Worm (Caenorhabditis elegans) whole organism, mixed stage, embryonic: Measurements from ENCODE around the gene fbxa-9.

Experiments used
- M03D4.4 ChIP-seq: sonication (generic microtip); optimal IDR thresholded peaks from 2 replicates; lab custom pipeline; 2017; ENCODE audit warnings: mild to moderate bottlenecking, missing genetic modification characterization, missing compliant biosample characterization
- bed-3 ChIP-seq: fragments of 200-800 bp; sonication (Bioruptor generic); optimal IDR thresholded peaks from 3 replicates; lab custom pipeline; 2018; ENCODE audit warnings: mild to moderate bottlenecking, missing genetic modification characterization, moderate library complexity, missing compliant biosample characterization
- blmp-1 ChIP-seq: fragments of 150-350 bp; optimal IDR thresholded peaks from 2 replicates; lab custom pipeline; 2014; ENCODE audit warnings: missing biosample characterization, missing genetic modification characterization
- ceh-39 ChIP-seq: fragments of 150-350 bp; optimal IDR thresholded peaks from 2 replicates; lab custom pipeline; 2014; ENCODE audit warnings: missing biosample characterization, missing genetic modification characterization
- ceh-43 ChIP-seq: fragments of 200-800 bp; sonication (Bioruptor generic); optimal IDR thresholded peaks from 2 replicates; lab custom pipeline; 2018; ENCODE audit warnings: mild to moderate bottlenecking, missing genetic modification characterization, moderate library complexity, missing compliant biosample characterization
- ceh-83 ChIP-seq: fragments of 200-800 bp; sonication (Bioruptor generic); optimal IDR thresholded peaks from 2 replicates; lab custom pipeline; 2018; ENCODE audit warnings: mild to moderate bottlenecking, missing genetic modification characterization, missing compliant biosample characterization
- ces-1 ChIP-seq: fragments of 150-350 bp; optimal IDR thresholded peaks from 2 replicates; lab custom pipeline; 2014; ENCODE audit warnings: missing biosample characterization, missing genetic modification reagents, missing genetic modification characterization
- cnd-1 ChIP-seq: fragments of 200-800 bp; sonication (Bioruptor generic); optimal IDR thresholded peaks from 2 replicates; lab custom pipeline; 2018; ENCODE audit warnings: mild to moderate bottlenecking, missing genetic modification characterization, missing compliant biosample characterization
- drap-1 ChIP-seq: fragments of 200-800 bp; sonication (Bioruptor generic); optimal IDR thresholded peaks from 3 replicates; lab custom pipeline; 2018; ENCODE audit warnings: mild to moderate bottlenecking, missing genetic modification characterization, missing compliant biosample characterization
- elt-1 ChIP-seq: sonication (generic microtip); optimal IDR thresholded peaks from 2 replicates; lab custom pipeline; 2017; ENCODE audit warnings: missing genetic modification characterization, mild to moderate bottlenecking, missing compliant biosample characterization, antibody characterized with exemption, moderate library complexity, borderline replicate concordance; ENCODE audit not compliant: insufficient read depth
- elt-3 ChIP-seq: fragments of 150-350 bp; optimal IDR thresholded peaks from 2 replicates; lab custom pipeline; 2014; ENCODE audit warnings: missing biosample characterization, missing genetic modification characterization
- flh-1 ChIP-seq: fragments of 200-800 bp; sonication (Bioruptor generic); optimal IDR thresholded peaks from 2 replicates; lab custom pipeline; 2018; ENCODE audit warnings: mild to moderate bottlenecking, missing genetic modification characterization, moderate library complexity, missing compliant biosample characterization
- ham-2 ChIP-seq: fragments of 200-800 bp; sonication (Bioruptor generic); optimal IDR thresholded peaks from 2 replicates; lab custom pipeline; 2018; ENCODE audit warnings: mild to moderate bottlenecking, missing genetic modification characterization, missing compliant biosample characterization
- hlh-1 ChIP-seq: fragments of 150-350 bp; optimal IDR thresholded peaks from 2 replicates; lab custom pipeline; 2014; ENCODE audit warnings: missing biosample characterization, missing genetic modification reagents, missing genetic modification characterization
- lin-13 ChIP-seq: fragments of 150-350 bp; optimal IDR thresholded peaks from 2 replicates; lab custom pipeline; 2014; ENCODE audit warnings: missing biosample characterization, missing genetic modification characterization
- lin-32 ChIP-seq: fragments of 200-800 bp; sonication (Bioruptor generic); optimal IDR thresholded peaks from 2 replicates; lab custom pipeline; 2018; ENCODE audit warnings: mild to moderate bottlenecking, missing genetic modification characterization, missing compliant biosample characterization
- lsy-2 ChIP-seq: fragments of 150-350 bp; optimal IDR thresholded peaks from 2 replicates; lab custom pipeline; 2014; ENCODE audit warnings: missing biosample characterization, missing genetic modification characterization
- mab-5 ChIP-seq: fragments of 150-350 bp; optimal IDR thresholded peaks from 2 replicates; lab custom pipeline; 2014; ENCODE audit warnings: missing biosample characterization, missing genetic modification characterization
- mep-1 ChIP-seq: fragments of 150-350 bp; optimal IDR thresholded peaks from 2 replicates; lab custom pipeline; 2017; ENCODE audit warnings: missing biosample characterization, missing genetic modification reagents, missing genetic modification characterization, inconsistent platforms
- mls-2 ChIP-seq: sonication (generic microtip); optimal IDR thresholded peaks from 2 replicates; lab custom pipeline; 2016; ENCODE audit warnings: mild to moderate bottlenecking, missing genetic modification characterization, moderate library complexity, missing compliant biosample characterization
- nhr-12 ChIP-seq: fragments of 150-350 bp; optimal IDR thresholded peaks from 2 replicates; lab custom pipeline; 2014; ENCODE audit warnings: missing biosample characterization, missing genetic modification characterization
- nhr-2 ChIP-seq: fragments of 150-350 bp; optimal IDR thresholded peaks from 2 replicates; lab custom pipeline; 2014; ENCODE audit warnings: missing biosample characterization, missing genetic modification characterization
- nhr-237 ChIP-seq: fragments of 150-350 bp; optimal IDR thresholded peaks from 2 replicates; lab custom pipeline; 2014; ENCODE audit warnings: missing biosample characterization, missing genetic modification characterization
- nhr-28 ChIP-seq: fragments of 150-350 bp; optimal IDR thresholded peaks from 2 replicates; lab custom pipeline; 2014; ENCODE audit warnings: missing biosample characterization, missing genetic modification characterization
- nhr-76 ChIP-seq: sonication (generic microtip); optimal IDR thresholded peaks from 2 replicates; lab custom pipeline; 2017; ENCODE audit warnings: missing biosample characterization, missing genetic modification characterization
- pha-4 ChIP-seq: fragments of 150-350 bp; optimal IDR thresholded peaks from 2 replicates; lab custom pipeline; 2018; ENCODE audit warnings: missing biosample characterization, missing genetic modification reagents, missing genetic modification characterization
- sem-2 ChIP-seq: fragments of 200-800 bp; sonication (Bioruptor generic); optimal IDR thresholded peaks from 2 replicates; lab custom pipeline; 2018; ENCODE audit warnings: mild to moderate bottlenecking, missing genetic modification characterization, missing compliant biosample characterization
- snpc-4 ChIP-seq: fragments of 150-350 bp; optimal IDR thresholded peaks from 2 replicates; lab custom pipeline; 2014; ENCODE audit warnings: missing biosample characterization, missing genetic modification characterization
- sptf-1 ChIP-seq: sonication (generic microtip); optimal IDR thresholded peaks from 2 replicates; lab custom pipeline; 2017; ENCODE audit warnings: mild to moderate bottlenecking, missing genetic modification characterization, moderate library complexity, missing compliant biosample characterization
- tbx-8 ChIP-seq: fragments of 200-800 bp; sonication (Bioruptor generic); optimal IDR thresholded peaks from 2 replicates; lab custom pipeline; 2018; ENCODE audit warnings: mild to moderate bottlenecking, missing genetic modification characterization, moderate library complexity, missing compliant biosample characterization
- unc-120 ChIP-seq: sonication (generic microtip); optimal IDR thresholded peaks from 2 replicates; lab custom pipeline; 2017; ENCODE audit warnings: missing genetic modification characterization, missing compliant biosample characterization; ENCODE audit not compliant: poor library complexity, severe bottlenecking
- unc-39 ChIP-seq: fragments of 150-350 bp; optimal IDR thresholded peaks from 2 replicates; lab custom pipeline; 2014; ENCODE audit warnings: missing biosample characterization, missing genetic modification characterization
- unc-62 ChIP-seq: fragments of 150-350 bp; optimal IDR thresholded peaks from 2 replicates; lab custom pipeline; 2014; ENCODE audit warnings: missing biosample characterization, missing genetic modification reagents, missing genetic modification characterization
- zip-8 ChIP-seq: fragments of 150-350 bp; optimal IDR thresholded peaks from 2 replicates; lab custom pipeline; 2014; ENCODE audit warnings: missing biosample characterization, missing genetic modification characterization
- ztf-11 ChIP-seq: fragments of 150-350 bp; optimal IDR thresholded peaks from 2 replicates; lab custom pipeline; 2014; ENCODE audit warnings: missing biosample characterization, missing genetic modification characterization

fbxa-9 gene

ce11 chrIII:2253027-2253499 is 13.4 kb upstream of the fbxa-9 start, which contains the start of gene fbxa-73:
TSS of gene fbxa-73 (plus strand) at chrIII:2253449.
- TF ChIP-seq bed-3 (GFP tag; lab: Kevin White, UChicago) (no peak), unc-39 (tag; lab: Kevin White, UChicago) (no peak), tbx-8 (GFP tag; lab: Kevin White, UChicago) (no peak), lin-13 (tag; lab: Kevin White, UChicago) (no peak), nhr-76 (tag; lab: Kevin White, UChicago) (no peak)
- TF ChIP-seq, all 35 proteins: peak for 0

ce11 chrIII:2255522-2255921 is 10.9 kb upstream of the fbxa-9 start, which contains the start of gene fbxa-71:
TSS of gene fbxa-71 (plus strand) at chrIII:2255822.
- no peak for TF ChIP-seq ztf-11
- no peak for TF ChIP-seq nhr-12 (tag; lab: Kevin White, UChicago)
- no peak for TF ChIP-seq unc-39 (tag; lab: Kevin White, UChicago)
- TF ChIP-seq nhr-2: no peak
- no peak for TF ChIP-seq bed-3 (GFP tag; lab: Kevin White, UChicago)
- TF ChIP-seq mls-2 (tag; lab: Kevin White, UChicago): no peak
- TF ChIP-seq zip-8: no peak
- TF ChIP-seq nhr-237: no peak
- TF ChIP-seq mep-1: no peak
- TF ChIP-seq pha-4 (tag; lab: Kevin White, UChicago): no peak
- TF ChIP-seq unc-120 (tag; lab: Kevin White, UChicago): no peak
- no peak for TF ChIP-seq ceh-43 (GFP tag; lab: Kevin White, UChicago)
- TF ChIP-seq sptf-1 (tag; lab: Kevin White, UChicago): no peak
- TF ChIP-seq drap-1: no peak
- TF ChIP-seq ceh-83 (GFP tag; lab: Kevin White, UChicago): no peak
- no peak for TF ChIP-seq lin-13 (tag; lab: Kevin White, UChicago)
- no peak for TF ChIP-seq ham-2 (GFP tag; lab: Kevin White, UChicago)
- no peak for TF ChIP-seq elt-3 (tag; lab: Kevin White, UChicago)

- TF ChIP-seq flh-1: no peak
- TF ChIP-seq elt-3 (tag; lab: Kevin White, UChicago): no peak
- no peak for TF ChIP-seq ceh-39
- no peak for TF ChIP-seq ham-2 (GFP tag; lab: Kevin White, UChicago)
- TF ChIP-seq hlh-1 (tag; lab: Kevin White, UChicago): no peak
- no peak for TF ChIP-seq mep-1
- no peak for TF ChIP-seq nhr-76 (tag; lab: Kevin White, UChicago)
- TF ChIP-seq elt-1 (tag; lab: Kevin White, UChicago): no peak
- TF ChIP-seq unc-120 (tag; lab: Kevin White, UChicago): no peak
- TF ChIP-seq lin-32 (GFP tag; lab: Kevin White, UChicago): no peak
- TF ChIP-seq ceh-43 (GFP tag; lab: Kevin White, UChicago): no peak
- TF ChIP-seq bed-3 (GFP tag; lab: Kevin White, UChicago): no peak
- TF ChIP-seq M03D4.4 (tag; lab: Kevin White, UChicago): no peak
- no peak for TF ChIP-seq lsy-2 (tag; lab: Kevin White, UChicago)
- no peak for TF ChIP-seq ces-1
- TF ChIP-seq mls-2 (tag; lab: Kevin White, UChicago): no peak
- no peak for TF ChIP-seq ceh-83 (GFP tag; lab: Kevin White, UChicago)
- no peak for TF ChIP-seq blmp-1 (tag; lab: Kevin White, UChicago)
- TF ChIP-seq pha-4 (tag; lab: Kevin White, UChicago): no peak
- TF ChIP-seq ztf-11: no peak
These were observed 7.6 kb upstream of the fbxa-9 start, which contains the start of gene fbxa-43 for ce11 chrIII:2258863-2259262. TSS of gene fbxa-43 (minus strand) at chrIII:2258963.

- TF ChIP-seq elt-3 (tag; lab: Kevin White, UChicago): no peak
- no peak for TF ChIP-seq ham-2 (GFP tag; lab: Kevin White, UChicago)
- TF ChIP-seq sem-2 (GFP tag; lab: Kevin White, UChicago): no peak
- no peak for TF ChIP-seq snpc-4 (tag; lab: Kevin White, UChicago)
- TF ChIP-seq mls-2 (tag; lab: Kevin White, UChicago): no peak
- TF ChIP-seq nhr-12 (tag; lab: Kevin White, UChicago): no peak
- no peak for TF ChIP-seq mep-1
- no peak for TF ChIP-seq blmp-1 (tag; lab: Kevin White, UChicago)
- no peak for TF ChIP-seq nhr-28
- TF ChIP-seq ztf-11: no peak
- TF ChIP-seq nhr-2: no peak
- TF ChIP-seq zip-8: no peak
- TF ChIP-seq ceh-83 (GFP tag; lab: Kevin White, UChicago): no peak
- no peak for TF ChIP-seq lsy-2 (tag; lab: Kevin White, UChicago)
- no peak for TF ChIP-seq lin-32 (GFP tag; lab: Kevin White, UChicago)
- no peak for TF ChIP-seq pha-4 (tag; lab: Kevin White, UChicago)
- TF ChIP-seq cnd-1 (tag; lab: Kevin White, UChicago): no peak
- no peak for TF ChIP-seq ceh-43 (GFP tag; lab: Kevin White, UChicago)
- no peak for TF ChIP-seq unc-62 (GFP tag; lab: Kevin White, UChicago)
- TF ChIP-seq mab-5: no peak
- TF ChIP-seq, all 35 proteins: peak for 0
These were observed 7.1 kb upstream of the fbxa-9 start for ce11 chrIII:2259329-2259728.
